Worm (Caenorhabditis elegans) whole organism, young adult: Measurements from ENCODE around the gene T28B11.1.

Source experiments
- F52B5.7 ChIP-seq: sonication (generic microtip); optimal IDR thresholded peaks from 2 replicates; lab custom pipeline; 2016; ENCODE audit warnings: mild to moderate bottlenecking, missing genetic modification characterization, missing compliant biosample characterization
- F57A8.1 ChIP-seq: fragments of 200-800 bp; sonication (Bioruptor generic); optimal IDR thresholded peaks from 2 replicates; lab custom pipeline; 2018; ENCODE audit warnings: mild to moderate bottlenecking, missing genetic modification characterization, moderate library complexity, missing compliant biosample characterization
- K11D2.4 ChIP-seq: fragments of 200-800 bp; sonication (Bioruptor generic); IDR thresholded peaks from 2 replicates; pipeline ENCODE4 v1.3.6; 2022; ENCODE audit warnings: missing genetic modification reagents, missing genetic modification characterization, missing compliant biosample characterization
- T07F8.4 ChIP-seq: sonication (generic microtip); optimal IDR thresholded peaks from 2 replicates; lab custom pipeline; 2016; ENCODE audit warnings: mild to moderate bottlenecking, missing genetic modification characterization, moderate library complexity, missing compliant biosample characterization
- Y53G8AR.9 ChIP-seq: fragments of 200-800 bp; sonication (Bioruptor generic); conservative IDR thresholded peaks from 2 replicates; pipeline ENCODE4 v1.3.6; 2022; ENCODE audit warnings: missing genetic modification reagents, missing genetic modification characterization, missing compliant biosample characterization
- Y56A3A.18 ChIP-seq: fragments of 200-800 bp; sonication (Bioruptor generic); IDR thresholded peaks from 2 replicates; pipeline ENCODE4 v1.3.6; 2022; ENCODE audit warnings: missing genetic modification reagents, missing genetic modification characterization, missing compliant biosample characterization
- aptf-3 ChIP-seq: fragments of 200-800 bp; sonication (Bioruptor generic); IDR thresholded peaks from 2 replicates; pipeline ENCODE4 v1.3.6; 2022; ENCODE audit warnings: missing genetic modification characterization, missing compliant biosample characterization
- attf-5 ChIP-seq: fragments of 200-800 bp; sonication (Bioruptor generic); optimal IDR thresholded peaks from 2 replicates; lab custom pipeline; 2018; ENCODE audit warnings: mild to moderate bottlenecking, missing genetic modification characterization, missing compliant biosample characterization
- bed-1 ChIP-seq: fragments of 200-800 bp; sonication (Bioruptor generic); IDR thresholded peaks from 2 replicates; pipeline ENCODE4 v1.3.6; 2022; ENCODE audit warnings: missing genetic modification reagents, missing genetic modification characterization, missing compliant biosample characterization
- bed-2 ChIP-seq: fragments of 200-800 bp; sonication (Bioruptor generic); IDR thresholded peaks from 2 replicates; pipeline ENCODE4 v1.3.6; 2022; ENCODE audit warnings: missing genetic modification reagents, missing genetic modification characterization, missing compliant biosample characterization
- cebp-1 ChIP-seq, 2 experiments: fragments of 200-800 bp in 1 of 2; sonication (Bioruptor generic) in 1 of 2; sonication (generic microtip) in 1 of 2; IDR thresholded peaks in 1 of 2; optimal IDR thresholded peaks in 1 of 2; 2 replicates each; pipeline versions ENCODE4 v1.3.6 to Lab custom; 2017 to 2022; ENCODE audit warnings: missing compliant biosample characterization in 2 of 2, missing genetic modification characterization in 2 of 2, mild to moderate bottlenecking in 1 of 2, missing genetic modification reagents in 1 of 2, moderate library complexity in 1 of 2
- ceh-79 ChIP-seq: sonication (generic microtip); optimal IDR thresholded peaks from 2 replicates; lab custom pipeline; 2017; ENCODE audit warnings: mild to moderate bottlenecking, missing genetic modification characterization, missing compliant biosample characterization
- dox-1 ChIP-seq: fragments of 200-800 bp; sonication (Bioruptor generic); IDR thresholded peaks from 2 replicates; pipeline ENCODE4 v1.3.6; 2022; ENCODE audit warnings: missing genetic modification reagents, missing genetic modification characterization, missing compliant biosample characterization
- egl-44 ChIP-seq: fragments of 200-800 bp; sonication (Bioruptor generic); IDR thresholded peaks from 2 replicates; pipeline ENCODE4 v1.3.6; 2022; ENCODE audit warnings: missing genetic modification reagents, missing genetic modification characterization, missing compliant biosample characterization
- gei-17 ChIP-seq: fragments of 200-800 bp; sonication (Bioruptor generic); optimal IDR thresholded peaks from 2 replicates; lab custom pipeline; 2018; ENCODE audit warnings: mild to moderate bottlenecking, missing genetic modification characterization, missing compliant biosample characterization
- hlh-12 ChIP-seq: sonication (generic microtip); optimal IDR thresholded peaks from 2 replicates; lab custom pipeline; 2016; ENCODE audit warnings: missing genetic modification characterization, missing compliant biosample characterization
- hmg-1.2 ChIP-seq: fragments of 200-800 bp; sonication (Bioruptor generic); IDR thresholded peaks from 2 replicates; pipeline ENCODE4 v1.3.6; 2022; ENCODE audit warnings: missing genetic modification reagents, missing genetic modification characterization, missing compliant biosample characterization
- hmg-20 ChIP-seq: fragments of 200-800 bp; sonication (Bioruptor generic); IDR thresholded peaks from 2 replicates; pipeline ENCODE4 v1.3.6; 2022; ENCODE audit warnings: missing genetic modification reagents, missing genetic modification characterization, missing compliant biosample characterization
- hsf-1 ChIP-seq: fragments of 200-800 bp; sonication (Bioruptor generic); IDR thresholded peaks from 2 replicates; pipeline ENCODE4 v1.3.6; 2022; ENCODE audit warnings: missing genetic modification reagents, missing genetic modification characterization, missing compliant biosample characterization
- let-607 ChIP-seq, 2 experiments: fragments of 200-800 bp in 1 of 2; sonication (Bioruptor generic) in 1 of 2; sonication (generic microtip) in 1 of 2; optimal IDR thresholded peaks; 2 replicates each; lab custom pipeline; 2016 to 2018; ENCODE audit warnings: mild to moderate bottlenecking in 2 of 2, missing compliant biosample characterization in 2 of 2, missing genetic modification characterization in 2 of 2, moderate library complexity in 2 of 2, missing genotype in 1 of 2
- lin-35 ChIP-seq, 3 experiments: fragments of 150-350 bp in 2 of 3; sonication (generic microtip) in 1 of 3; optimal IDR thresholded peaks; 2 replicates each; lab custom pipeline; 2014 to 2018; ENCODE audit warnings: missing biosample characterization in 3 of 3, missing genetic modification characterization in 3 of 3, missing genetic modification reagents in 3 of 3
- lin-40 ChIP-seq: sonication (generic microtip); optimal IDR thresholded peaks from 2 replicates; lab custom pipeline; 2016; ENCODE audit warnings: missing genetic modification characterization, mild to moderate bottlenecking, missing compliant biosample characterization, missing genotype, missing genetic modification reagents
- lsy-27 ChIP-seq: sonication (generic microtip); optimal IDR thresholded peaks from 2 replicates; lab custom pipeline; 2017; ENCODE audit warnings: missing genetic modification characterization, mild to moderate bottlenecking, missing compliant biosample characterization, antibody characterized with exemption, missing genotype, borderline replicate concordance; ENCODE audit not compliant: insufficient read depth
- madf-10 ChIP-seq: sonication (generic microtip); optimal IDR thresholded peaks from 2 replicates; lab custom pipeline; 2016; ENCODE audit warnings: mild to moderate bottlenecking, missing genetic modification characterization, missing compliant biosample characterization
- madf-6 ChIP-seq: fragments of 200-800 bp; sonication (Bioruptor generic); IDR thresholded peaks from 2 replicates; pipeline ENCODE4 v1.3.6; 2022; ENCODE audit warnings: missing genetic modification reagents, missing genetic modification characterization, missing compliant biosample characterization
- mel-28 ChIP-seq: sonication (generic microtip); optimal IDR thresholded peaks from 2 replicates; lab custom pipeline; 2016; ENCODE audit warnings: borderline replicate concordance, mild to moderate bottlenecking, missing genetic modification characterization, missing compliant biosample characterization
- mxl-1 ChIP-seq: sonication (generic microtip); optimal IDR thresholded peaks from 2 replicates; lab custom pipeline; 2016; ENCODE audit warnings: missing genetic modification characterization, missing compliant biosample characterization
- nfyb-1 ChIP-seq: fragments of 200-800 bp; sonication (Bioruptor generic); IDR thresholded peaks from 2 replicates; pipeline ENCODE4 v1.3.6; 2022; ENCODE audit warnings: missing genetic modification reagents, missing genetic modification characterization, missing compliant biosample characterization
- nhr-179 ChIP-seq: sonication (generic microtip); optimal IDR thresholded peaks from 2 replicates; lab custom pipeline; 2016; ENCODE audit warnings: mild to moderate bottlenecking, missing genetic modification characterization, missing compliant biosample characterization
- nhr-27 ChIP-seq: fragments of 200-800 bp; sonication (Bioruptor generic); optimal IDR thresholded peaks from 2 replicates; lab custom pipeline; 2018; ENCODE audit warnings: mild to moderate bottlenecking, missing genetic modification characterization, moderate library complexity, missing compliant biosample characterization
- nhr-80 ChIP-seq: sonication (generic microtip); optimal IDR thresholded peaks from 2 replicates; lab custom pipeline; 2016; ENCODE audit warnings: missing genetic modification characterization, missing compliant biosample characterization
- pbrm-1 ChIP-seq: fragments of 200-800 bp; sonication (Bioruptor generic); IDR thresholded peaks from 2 replicates; pipeline ENCODE4 v1.3.6; 2022; ENCODE audit warnings: missing genetic modification reagents, missing genetic modification characterization, missing compliant biosample characterization
- rcor-1 ChIP-seq: fragments of 200-800 bp; sonication (Bioruptor generic); IDR thresholded peaks from 2 replicates; pipeline ENCODE4 v1.3.6; 2022; ENCODE audit warnings: missing genetic modification reagents, missing genetic modification characterization, missing compliant biosample characterization
- rec-8 ChIP-seq, 2 experiments: sonication (generic microtip); optimal IDR thresholded peaks; 2 replicates each; lab custom pipeline; 2016; ENCODE audit warnings: mild to moderate bottlenecking in 2 of 2, missing genetic modification characterization in 2 of 2, missing genetic modification reagents in 2 of 2, missing genotype in 2 of 2, missing biosample characterization in 1 of 2, missing compliant biosample characterization in 1 of 2, moderate library complexity in 1 of 2
- snpc-4 ChIP-seq, 5 experiments: fragments of 150-350 bp in 1 of 5; sonication (generic microtip) in 4 of 5; optimal IDR thresholded peaks; 2 replicates each; lab custom pipeline; 2014 to 2018; ENCODE audit warnings: missing genetic modification characterization in 5 of 5, missing biosample characterization in 3 of 5, antibody characterized with exemption in 2 of 5, mild to moderate bottlenecking in 2 of 5, missing compliant biosample characterization in 2 of 5, missing genotype in 2 of 5, moderate library complexity in 2 of 5, missing genetic modification reagents in 1 of 5
- somi-1 ChIP-seq: fragments of 200-800 bp; sonication (Bioruptor generic); optimal IDR thresholded peaks from 2 replicates; lab custom pipeline; 2018; ENCODE audit warnings: mild to moderate bottlenecking, missing genetic modification characterization, missing compliant biosample characterization
- tbp1 ChIP-seq: fragments of 200-800 bp; sonication (Bioruptor generic); optimal IDR thresholded peaks from 2 replicates; lab custom pipeline; 2018; ENCODE audit warnings: mild to moderate bottlenecking, missing genetic modification characterization, missing compliant biosample characterization
- xnd-1 ChIP-seq: sonication (generic microtip); optimal IDR thresholded peaks from 2 replicates; lab custom pipeline; 2016; ENCODE audit warnings: missing genotype, missing genetic modification reagents, missing genetic modification characterization, missing compliant biosample characterization
- zim-3 ChIP-seq: sonication (generic microtip); optimal IDR thresholded peaks from 2 replicates; lab custom pipeline; 2017; ENCODE audit warnings: mild to moderate bottlenecking, missing genetic modification characterization, moderate library complexity, missing compliant biosample characterization
- ztf-6 ChIP-seq: fragments of 200-800 bp; sonication (Bioruptor generic); IDR thresholded peaks from 2 replicates; pipeline ENCODE4 v1.3.6; 2022; ENCODE audit warnings: missing genetic modification reagents, missing genetic modification characterization, missing compliant biosample characterization

T28B11.1 gene

DNA sequence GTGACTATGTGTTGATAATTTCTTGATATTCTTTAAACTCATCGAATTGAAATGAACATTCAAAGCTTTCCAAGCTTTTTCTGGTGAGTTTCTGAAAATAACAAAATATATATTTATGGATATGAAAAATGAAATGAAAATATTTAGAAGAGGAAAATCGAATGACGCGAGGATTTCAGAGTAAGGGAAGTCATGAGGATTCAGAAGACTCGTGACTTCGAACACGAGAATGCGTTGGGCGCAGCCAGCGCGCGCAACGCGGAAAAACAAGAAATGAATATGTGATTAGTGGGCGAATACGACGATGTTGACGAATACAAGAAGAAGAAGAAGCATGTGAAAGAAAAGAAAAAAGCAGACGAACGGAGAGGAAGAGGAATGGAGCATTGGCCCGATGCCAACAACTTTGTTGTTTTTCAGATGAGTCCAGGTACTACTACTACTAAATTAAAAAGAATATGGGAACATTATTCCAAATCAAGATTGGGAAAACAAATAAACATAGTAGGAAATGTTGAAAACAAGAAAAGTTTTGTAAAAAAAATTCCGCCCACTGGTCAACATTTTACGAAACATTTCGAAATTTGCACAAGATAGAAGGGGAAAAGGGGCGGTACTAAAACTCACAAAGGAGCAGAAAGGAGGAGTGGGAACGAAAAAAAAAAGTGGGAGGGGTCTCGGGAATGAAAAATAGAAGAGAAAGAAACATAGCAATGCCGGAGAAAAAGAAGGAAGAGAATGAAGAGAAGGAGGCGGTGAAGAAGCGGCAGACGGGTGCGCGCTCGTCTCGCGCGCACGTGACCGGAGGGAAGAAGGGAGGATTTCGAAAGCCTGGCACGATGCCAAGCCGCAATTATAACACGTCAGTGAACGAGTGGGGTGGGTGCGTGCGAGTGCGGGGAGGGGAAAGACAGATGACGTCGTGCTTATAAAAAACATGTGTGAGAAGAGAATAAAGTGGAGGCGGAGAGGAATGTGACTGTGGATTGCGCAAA lies 16.8 kb downstream of the T28B11.1 start (continued):
- TF ChIP-seq rcor-1 (GFP tag; lab: Robert Waterston, UW) = peak; percentile 67
- TF ChIP-seq ceh-79 = no peak
- no peak for TF ChIP-seq aptf-3
- TF ChIP-seq Y53G8AR.9 = peak; percentile 82
- peak; percentile 82 for TF ChIP-seq pbrm-1 (GFP tag; lab: Robert Waterston, UW)
- no peak for TF ChIP-seq hmg-20 (GFP tag; lab: Robert Waterston, UW)
- TF ChIP-seq K11D2.4 (GFP tag; lab: Robert Waterston, UW) = peak; percentile 95
- no peak for TF ChIP-seq nhr-27
- peak; percentile 45 for TF ChIP-seq mxl-1 (tag; lab: Kevin White, UChicago)
- TF ChIP-seq zim-3 (tag; lab: Kevin White, UChicago) = peak; percentile 33
- TF ChIP-seq T07F8.4 (tag; lab: Kevin White, UChicago) = no peak
- peak; percentile 91 for TF ChIP-seq nfyb-1 (GFP tag; lab: Robert Waterston, UW)
- TF ChIP-seq bed-2 = no peak
- no peak for TF ChIP-seq mel-28 (tag; lab: Kevin White, UChicago)
- 0 out of 2 replicates have a peak, but pooled peaks have one; percentile 23 for TF ChIP-seq madf-6 (GFP tag; lab: Robert Waterston, UW)
- TF ChIP-seq somi-1 = peak; percentile 96
- 0 out of 2 replicates have a peak, but pooled peaks have one; percentile 38 for TF ChIP-seq hsf-1
- TF ChIP-seq tbp1 (GFP tag; lab: Kevin White, UChicago) = peak; percentile 49
- no peak for TF ChIP-seq rec-8 (tag; optimal IDR thresholded peaks at IDR 0.05; lab: Kevin White, UChicago)
- TF ChIP-seq lsy-27 (tag; lab: Kevin White, UChicago) = no peak
- TF ChIP-seq ztf-6 (GFP tag; lab: Robert Waterston, UW) = peak; percentile 74; the same call in 1 of the 2 replicates
- no peak for TF ChIP-seq let-607 (tag; optimal IDR thresholded peaks at IDR 0.05; lab: Kevin White, UChicago)
- TF ChIP-seq lin-40 (tag; lab: Kevin White, UChicago) = peak; percentile 78
- TF ChIP-seq madf-10 = peak; percentile 73
- TF ChIP-seq xnd-1 = no peak
- no peak for TF ChIP-seq F57A8.1
- 0 out of 2 replicates have a peak, but pooled peaks have one; percentile 18 for TF ChIP-seq Y56A3A.18 (GFP tag; lab: Robert Waterston, UW)
- peak; percentile 74; the same call in 1 of the 2 replicates for TF ChIP-seq egl-44 (GFP tag; lab: Robert Waterston, UW)
- TF ChIP-seq lin-35 (GFP tag; optimal IDR thresholded peaks at IDR 0.05; lab: Kevin White, UChicago) = peak in 1 of 3 experiments; percentile 85
- TF ChIP-seq attf-5 (GFP tag; lab: Kevin White, UChicago) = peak; percentile 78
- TF ChIP-seq nhr-80 (tag; lab: Kevin White, UChicago) = peak; percentile 3
- peak; percentile 83 for TF ChIP-seq F52B5.7 (tag; lab: Kevin White, UChicago)
- TF ChIP-seq hmg-1.2 = peak; percentile 62
- TF ChIP-seq nhr-179 (tag; lab: Kevin White, UChicago) = no peak
- TF ChIP-seq cebp-1 (GFP tag; IDR thresholded peaks at IDR 0.05; lab: Robert Waterston, UW) = peak; percentile 96
- peak; percentile 99 for TF ChIP-seq cebp-1 (tag; optimal IDR thresholded peaks at IDR 0.05; lab: Kevin White, UChicago)
- no peak for TF ChIP-seq bed-1 (GFP tag; lab: Robert Waterston, UW)
- peak; percentile 83 for TF ChIP-seq snpc-4 (GFP tag; optimal IDR thresholded peaks at IDR 0.05; lab: Kevin White, UChicago)
- peak; percentile 83 to 86 (median 84) for TF ChIP-seq snpc-4 (tag; optimal IDR thresholded peaks at IDR 0.05; lab: Kevin White, UChicago)
- peak; percentile 86 for TF ChIP-seq dox-1 (GFP tag; lab: Robert Waterston, UW)
- TF ChIP-seq hlh-12 = no peak
- peak; percentile 74 for TF ChIP-seq gei-17 (GFP tag; lab: Kevin White, UChicago)
